Fruit fly (Drosophila melanogaster) whole organism, embryonic: ENCODE results near the gene CG10343.

ENCODE experiments used
- CG1024 ChIP-seq: fragments of 200-800 bp; sonication (Bioruptor generic); IDR thresholded peaks from 2 replicates; pipeline ENCODE4 v1.3.6; 2022; ENCODE audit warnings: missing biosample characterization, missing genetic modification characterization
- CG10543 ChIP-seq: fragments of 200-800 bp; sonication (Bioruptor generic); optimal IDR thresholded peaks from 3 replicates; lab custom pipeline; 2017; ENCODE audit warnings: missing biosample characterization, mild to moderate bottlenecking, missing genetic modification characterization, moderate library complexity
- CG12299 ChIP-seq: fragments of 200-800 bp; sonication (Bioruptor generic); optimal IDR thresholded peaks from 2 replicates; lab custom pipeline; 2018; ENCODE audit warnings: missing biosample characterization, mild to moderate bottlenecking, missing genetic modification characterization
- CG12769 ChIP-seq: fragments of 200-800 bp; sonication (Bioruptor generic); optimal IDR thresholded peaks from 2 replicates; lab custom pipeline; 2019; ENCODE audit warnings: missing biosample characterization, mild to moderate bottlenecking, missing genetic modification characterization, moderate library complexity
- CG13894 ChIP-seq: fragments of 200-800 bp; sonication (Bioruptor generic); optimal IDR thresholded peaks from 3 replicates; lab custom pipeline; 2018; ENCODE audit warnings: missing biosample characterization, mild to moderate bottlenecking, missing genetic modification characterization, moderate library complexity
- CG15479 ChIP-seq: fragments of 200-800 bp; sonication (Bioruptor generic); optimal IDR thresholded peaks from 3 replicates; lab custom pipeline; 2019; ENCODE audit warnings: missing biosample characterization, mild to moderate bottlenecking, missing genetic modification characterization, moderate library complexity
- CG16863 ChIP-seq: fragments of 200-800 bp; sonication (Bioruptor generic); optimal IDR thresholded peaks from 3 replicates; lab custom pipeline; 2016; ENCODE audit warnings: missing biosample characterization, missing genetic modification characterization
- CG17829 ChIP-seq: fragments of 200-800 bp; optimal IDR thresholded peaks from 2 replicates; lab custom pipeline; 2019; ENCODE audit warnings: missing biosample characterization, mild to moderate bottlenecking, missing genetic modification characterization, moderate library complexity
- CG2199 ChIP-seq: fragments of 200-800 bp; sonication (Bioruptor generic); IDR thresholded peaks from 3 replicates; pipeline ENCODE4 v1.3.6; 2022; ENCODE audit warnings: missing biosample characterization, missing genetic modification characterization
- CG2678 ChIP-seq: fragments of 200-800 bp; sonication (Bioruptor generic); optimal IDR thresholded peaks from 3 replicates; lab custom pipeline; 2019; ENCODE audit warnings: missing biosample characterization, mild to moderate bottlenecking, missing genetic modification characterization, moderate library complexity
- CG32767 ChIP-seq: fragments of 200-800 bp; sonication (Bioruptor generic); IDR thresholded peaks from 2 replicates; pipeline ENCODE4 v1.3.6; 2022; ENCODE audit warnings: missing biosample characterization, missing genetic modification characterization
- CG5245 ChIP-seq: fragments of 200-800 bp; sonication (Bioruptor generic); optimal IDR thresholded peaks from 3 replicates; lab custom pipeline; 2016; ENCODE audit warnings: missing biosample characterization, missing genetic modification characterization
- CG9797 ChIP-seq: fragments of 200-800 bp; sonication (Bioruptor generic); optimal IDR thresholded peaks from 3 replicates; lab custom pipeline; 2018; ENCODE audit warnings: missing biosample characterization, mild to moderate bottlenecking, missing genetic modification characterization
- Deaf1 ChIP-seq: fragments of 200-800 bp; optimal IDR thresholded peaks from 3 replicates; lab custom pipeline; 2019; ENCODE audit warnings: missing biosample characterization, mild to moderate bottlenecking, missing genetic modification characterization, moderate library complexity
- Dp ChIP-seq: fragments of 200-800 bp; sonication (Bioruptor generic); optimal IDR thresholded peaks from 2 replicates; lab custom pipeline; 2018; ENCODE audit warnings: missing biosample characterization, mild to moderate bottlenecking, missing genetic modification characterization, moderate library complexity
- ERR ChIP-seq: fragments of 200-800 bp; sonication (Bioruptor generic); optimal IDR thresholded peaks from 2 replicates; lab custom pipeline; 2016; ENCODE audit warnings: missing biosample characterization, missing genetic modification characterization
- HmgZ ChIP-seq: fragments of 200-800 bp; sonication (Bioruptor generic); optimal IDR thresholded peaks from 2 replicates; lab custom pipeline; 2018; ENCODE audit warnings: missing biosample characterization, mild to moderate bottlenecking, missing genetic modification characterization
- Jarid2 ChIP-seq: fragments of 200-800 bp; sonication (Bioruptor generic); optimal IDR thresholded peaks from 3 replicates; lab custom pipeline; 2017; ENCODE audit warnings: mild to moderate bottlenecking, missing biosample characterization, missing genetic modification reagents, missing genetic modification characterization
- Lhr ChIP-seq: fragments of 200-800 bp; sonication (Bioruptor generic); optimal IDR thresholded peaks from 3 replicates; lab custom pipeline; 2017; ENCODE audit warnings: mild to moderate bottlenecking, missing biosample characterization, missing genetic modification reagents, missing genetic modification characterization
- Nf-YA ChIP-seq: fragments of 200-800 bp; sonication (Bioruptor generic); IDR thresholded peaks from 2 replicates; pipeline ENCODE4 v1.3.6; 2022; ENCODE audit warnings: missing biosample characterization, missing genetic modification characterization
- Nf-YB ChIP-seq: fragments of 200-800 bp; sonication (Bioruptor generic); optimal IDR thresholded peaks from 3 replicates; lab custom pipeline; 2019; ENCODE audit warnings: missing biosample characterization, mild to moderate bottlenecking, missing genetic modification characterization, moderate library complexity
- Nf-YC ChIP-seq: fragments of 200-800 bp; optimal IDR thresholded peaks from 3 replicates; lab custom pipeline; 2019; ENCODE audit warnings: missing biosample characterization, mild to moderate bottlenecking, missing genetic modification characterization, moderate library complexity
- Pdp1 ChIP-seq, 2 experiments: fragments of 200-800 bp; sonication (Bioruptor generic); optimal IDR thresholded peaks; 3 replicates each; lab custom pipeline; 2016; ENCODE audit warnings: missing biosample characterization in 2 of 2, missing genetic modification characterization in 2 of 2, mild to moderate bottlenecking in 1 of 2, moderate library complexity in 1 of 2
- Stat92E ChIP-seq, 3 experiments: fragments of >200 bp in 2 of 3; fragments of 200-800 bp in 1 of 3; sonication (Bioruptor generic) in 1 of 3; optimal IDR thresholded peaks; 2 replicates each; lab custom pipeline; 2017 to 2019; ENCODE audit warnings: missing biosample characterization in 3 of 3, missing genetic modification characterization in 3 of 3, mild to moderate bottlenecking in 1 of 3, moderate library complexity in 1 of 3
- bbx ChIP-seq: fragments of 200-800 bp; sonication (Bioruptor generic); IDR thresholded peaks from 2 replicates; pipeline ENCODE4 v1.3.6; 2022; ENCODE audit warnings: missing biosample characterization, missing genetic modification characterization; ENCODE audit not compliant: partially characterized antibody
- cg ChIP-seq: fragments of 200-800 bp; sonication (Bioruptor generic); optimal IDR thresholded peaks from 3 replicates; lab custom pipeline; 2019; ENCODE audit warnings: missing biosample characterization, mild to moderate bottlenecking, missing genetic modification characterization, moderate library complexity
- chinmo ChIP-seq: fragments of 200-800 bp; sonication (Bioruptor generic); IDR thresholded peaks from 4 replicates; pipeline ENCODE4 v1.3.6; 2022; ENCODE audit warnings: missing biosample characterization, missing genetic modification characterization; ENCODE audit not compliant: partially characterized antibody
- chm ChIP-seq: fragments of 200-800 bp; sonication (Bioruptor generic); IDR thresholded peaks from 2 replicates; pipeline ENCODE4 v1.3.6; 2022; ENCODE audit warnings: missing biosample characterization, missing genetic modification characterization
- croc ChIP-seq: fragments of 200-800 bp; sonication (Bioruptor generic); conservative IDR thresholded peaks from 3 replicates; pipeline ENCODE4 v1.3.6; 2022; ENCODE audit warnings: missing biosample characterization, missing genetic modification characterization
- dimm ChIP-seq: fragments of 200-800 bp; sonication (Bioruptor generic); IDR thresholded peaks from 2 replicates; pipeline ENCODE4 v1.3.6; 2022; ENCODE audit warnings: missing biosample characterization, missing genetic modification characterization
- fd96Cb ChIP-seq: fragments of 200-800 bp; sonication (Bioruptor generic); optimal IDR thresholded peaks from 2 replicates; lab custom pipeline; 2018; ENCODE audit warnings: missing biosample characterization, mild to moderate bottlenecking, missing genetic modification characterization, moderate library complexity
- fru ChIP-seq: fragments of >200 bp; optimal IDR thresholded peaks from 2 replicates; lab custom pipeline; 2017
- ftz-f1 ChIP-seq: fragments of 200-800 bp; sonication (Bioruptor generic); optimal IDR thresholded peaks from 2 replicates; lab custom pipeline; 2016; ENCODE audit warnings: missing biosample characterization, missing genetic modification characterization
- gsb ChIP-seq: fragments of 200-800 bp; sonication (Bioruptor generic); IDR thresholded peaks from 2 replicates; pipeline ENCODE4 v1.3.6; 2022; ENCODE audit warnings: missing biosample characterization, missing genetic modification characterization
- ham ChIP-seq: fragments of 200-800 bp; sonication (Bioruptor generic); IDR thresholded peaks from 2 replicates; pipeline ENCODE4 v1.3.6; 2022; ENCODE audit warnings: missing biosample characterization, missing genetic modification characterization
- her ChIP-seq: fragments of 200-800 bp; sonication (Bioruptor generic); optimal IDR thresholded peaks from 2 replicates; lab custom pipeline; 2016; ENCODE audit warnings: missing biosample characterization, missing genetic modification characterization
- insv ChIP-seq, 2 experiments: fragments of 200-800 bp; sonication (Bioruptor generic); optimal IDR thresholded peaks; 3 replicates each; lab custom pipeline; 2016 to 2018; ENCODE audit warnings: missing biosample characterization in 2 of 2, missing genetic modification characterization in 2 of 2
- jing ChIP-seq: fragments of 200-800 bp; sonication (Bioruptor generic); optimal IDR thresholded peaks from 2 replicates; lab custom pipeline; 2018; ENCODE audit warnings: missing biosample characterization, mild to moderate bottlenecking, missing genetic modification characterization
- ken ChIP-seq: fragments of 200-800 bp; sonication (Bioruptor generic); IDR thresholded peaks from 3 replicates; pipeline ENCODE4 v1.3.6; 2022; ENCODE audit warnings: missing biosample characterization, missing genetic modification characterization
- kni ChIP-seq: fragments of 200-800 bp; sonication (Bioruptor generic); optimal IDR thresholded peaks from 3 replicates; lab custom pipeline; 2017; ENCODE audit warnings: mild to moderate bottlenecking, missing biosample characterization, missing genetic modification reagents, missing genetic modification characterization
- mirr ChIP-seq: fragments of 200-800 bp; sonication (Bioruptor generic); optimal IDR thresholded peaks from 3 replicates; lab custom pipeline; 2018; ENCODE audit warnings: missing biosample characterization, mild to moderate bottlenecking, missing genetic modification characterization
- oc ChIP-seq: fragments of 200-800 bp; sonication (Bioruptor generic); optimal IDR thresholded peaks from 2 replicates; lab custom pipeline; 2018; ENCODE audit warnings: missing biosample characterization, mild to moderate bottlenecking, missing genetic modification characterization, moderate library complexity
- odd ChIP-seq: fragments of 200-800 bp; sonication (Bioruptor generic); optimal IDR thresholded peaks from 2 replicates; lab custom pipeline; 2017; ENCODE audit warnings: missing biosample characterization, mild to moderate bottlenecking, missing genetic modification characterization
- scrt ChIP-seq: fragments of 200-800 bp; sonication (Bioruptor generic); optimal IDR thresholded peaks from 2 replicates; lab custom pipeline; 2018; ENCODE audit warnings: missing biosample characterization, mild to moderate bottlenecking, missing genetic modification characterization, moderate library complexity
- sima ChIP-seq: fragments of 200-800 bp; sonication (Bioruptor generic); optimal IDR thresholded peaks from 2 replicates; lab custom pipeline; 2016; ENCODE audit warnings: missing biosample characterization, missing genetic modification characterization
- so ChIP-seq: fragments of 200-800 bp; sonication (Bioruptor generic); IDR thresholded peaks from 3 replicates; pipeline ENCODE4 v1.3.6; 2022; ENCODE audit warnings: missing biosample characterization, missing genetic modification characterization
- twi ChIP-seq: fragments of 200-800 bp; optimal IDR thresholded peaks from 2 replicates; lab custom pipeline; 2019; ENCODE audit warnings: missing biosample characterization, mild to moderate bottlenecking, missing genetic modification characterization, moderate library complexity
- zen ChIP-seq: fragments of 200-800 bp; sonication (Bioruptor generic); optimal IDR thresholded peaks from 3 replicates; lab custom pipeline; 2018; ENCODE audit warnings: missing biosample characterization, mild to moderate bottlenecking, missing genetic modification characterization, moderate library complexity

The CG10343 gene

DNA sequence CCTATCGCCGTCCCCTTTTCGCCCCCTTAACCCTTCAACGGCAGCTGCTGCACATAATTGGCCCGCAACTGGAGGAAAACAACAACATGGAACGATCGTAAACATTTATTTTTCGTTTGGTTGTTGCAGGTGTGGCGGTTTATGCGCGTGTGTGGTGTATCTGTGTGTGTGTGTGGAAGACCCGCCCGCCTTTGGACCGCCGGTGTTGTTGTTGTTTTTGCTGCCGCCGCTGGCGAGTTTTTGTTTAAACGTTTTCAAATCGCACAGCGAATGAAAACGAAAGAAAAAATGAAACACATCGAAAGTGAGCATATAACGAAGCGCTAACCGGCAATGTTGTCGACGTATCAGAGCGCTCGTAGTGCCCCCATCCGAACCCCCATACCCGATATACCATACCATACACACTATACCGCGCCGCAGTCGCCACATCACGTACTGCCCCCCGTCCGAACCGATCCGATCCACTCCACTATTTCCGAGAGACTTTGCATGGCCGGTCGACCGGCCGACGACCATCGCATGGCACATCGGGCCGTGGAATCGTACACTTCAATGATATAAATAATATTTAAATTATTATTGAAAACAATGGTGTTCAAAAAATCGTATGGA, 32.4 kb downstream of the CG10343 start (continued):
- no peak for TF ChIP-seq her (GFP tag; lab: Kevin White, UChicago)
- no peak for TF ChIP-seq HmgZ

- TF ChIP-seq odd (no peak), CG5245 (no peak), Nf-YC (tag; lab: Kevin White, UChicago) (peak; percentile 94), CG17829 (tag; lab: Kevin White, UChicago) (peak; percentile 46), CG12769 (tag; lab: Kevin White, UChicago) (peak; percentile 86), chm (no peak), Stat92E (GFP tag; optimal IDR thresholded peaks at IDR 0.05; lab: Kevin White, UChicago) (peak in 1 of 3 experiments; percentile 54), ftz-f1 (GFP tag; lab: Kevin White, UChicago) (peak; percentile 31), Nf-YB (GFP tag; lab: Kevin White, UChicago) (peak; percentile 97), CG9797 (GFP tag; lab: Kevin White, UChicago) (no peak), CG1024 (GFP tag; lab: Robert Waterston, UW) (no peak), CG13894 (tag; lab: Kevin White, UChicago) (peak; percentile 49), ken (GFP tag; lab: Robert Waterston, UW) (no peak), Pdp1 (GFP tag; optimal IDR thresholded peaks at IDR 0.05; lab: Kevin White, UChicago) (peak in 1 of 2 experiments; percentile 33), cg (GFP tag; lab: Kevin White, UChicago) (peak; percentile 79), fru (lab: Kevin White, UChicago) (no peak), dimm (GFP tag; lab: Robert Waterston, UW) (no peak), Dp (no peak), jing (GFP tag; lab: Kevin White, UChicago) (peak; percentile 45), so (GFP tag; lab: Robert Waterston, UW) (no peak), mirr (no peak), chinmo (GFP tag; lab: Robert Waterston, UW) (no peak), ham (GFP tag; lab: Robert Waterston, UW) (no peak), Nf-YA (GFP tag; lab: Robert Waterston, UW) (peak; percentile 32; the same call in 1 of the 2 replicates), CG2199 (GFP tag; lab: Robert Waterston, UW) (peak; percentile 94), CG15479 (peak; percentile 72), fd96Cb (tag; lab: Kevin White, UChicago) (no peak), twi (tag; lab: Kevin White, UChicago) (peak; percentile 5), bbx (GFP tag; lab: Robert Waterston, UW) (no peak), oc (no peak), Jarid2 (GFP tag; lab: Kevin White, UChicago) (peak; percentile 42), CG16863 (no peak), gsb (no peak), kni (GFP tag; lab: Kevin White, UChicago) (peak; percentile 23), scrt (GFP tag; lab: Kevin White, UChicago) (peak; percentile 66), Lhr (GFP tag; lab: Kevin White, UChicago) (no peak), CG10543 (GFP tag; lab: Kevin White, UChicago) (peak; percentile 19), ERR (GFP tag; lab: Kevin White, UChicago) (no peak), sima (no peak), croc (GFP tag; lab: Robert Waterston, UW) (no peak), zen (tag; lab: Kevin White, UChicago) (peak; percentile 27), insv (GFP tag; optimal IDR thresholded peaks at IDR 0.05; lab: Kevin White, UChicago) (peak in 1 of 2 experiments; percentile 20), Deaf1 (tag; lab: Kevin White, UChicago) (peak; percentile 97), CG2678 (no peak), CG32767 (GFP tag; lab: Robert Waterston, UW) (peak; percentile 22; the same call in 1 of the 2 replicates), CG12299 (no peak)
These were observed 34.0 kb downstream of the CG10343 start for dm6 chr2L:18737239-18737638.
